Fruit fly (Drosophila melanogaster): Measurements from ENCODE around the gene Prx1.

The Prx1 gene

DNA sequence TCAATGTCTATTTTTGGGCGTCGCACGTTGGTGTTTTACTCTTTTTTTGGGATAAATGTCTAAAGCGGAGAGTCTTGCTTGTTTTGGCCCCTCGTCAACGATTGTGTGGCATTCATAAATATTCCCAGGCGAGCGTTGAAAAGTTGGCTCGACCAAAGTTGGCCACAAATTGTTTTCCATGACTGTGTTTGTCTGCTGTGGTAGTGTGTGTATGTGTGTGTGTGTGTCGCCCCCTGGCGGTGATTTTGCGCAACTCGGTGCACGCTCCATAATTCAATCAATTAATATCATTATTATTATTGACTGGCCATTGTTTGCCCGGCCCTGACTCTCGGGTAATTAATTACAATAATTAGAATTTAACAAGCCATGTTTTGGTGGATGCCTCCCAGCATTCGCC, 29.0 kb upstream of the Prx1 start:
- TF ChIP-seq CG1620 (GFP tag; optimal IDR thresholded peaks at IDR 0.05) (no peak), CG12768 (GFP tag; optimal IDR thresholded peaks at IDR 0.05) (no peak), Mnt (GFP tag; optimal IDR thresholded peaks at IDR 0.05) (no peak), Clk (GFP tag; optimal IDR thresholded peaks at IDR 0.05) (no peak), CG7045 (GFP tag; optimal IDR thresholded peaks at IDR 0.05) (no peak), cnc (optimal IDR thresholded peaks at IDR 0.05) (no peak), bab1 (GFP tag; optimal IDR thresholded peaks at IDR 0.05) (no peak), CG14711 (tag; optimal IDR thresholded peaks at IDR 0.05) (no peak), CG33017 (tag; optimal IDR thresholded peaks at IDR 0.05) (no peak), Hr96 (GFP tag; optimal IDR thresholded peaks at IDR 0.05) (no peak), toe (GFP tag; optimal IDR thresholded peaks at IDR 0.05) (no peak), cic (GFP tag; optimal IDR thresholded peaks at IDR 0.05) (no peak), ovo (GFP tag; optimal IDR thresholded peaks at IDR 0.05) (no peak), pad (GFP tag; optimal IDR thresholded peaks at IDR 0.05) (no peak)

DNA sequence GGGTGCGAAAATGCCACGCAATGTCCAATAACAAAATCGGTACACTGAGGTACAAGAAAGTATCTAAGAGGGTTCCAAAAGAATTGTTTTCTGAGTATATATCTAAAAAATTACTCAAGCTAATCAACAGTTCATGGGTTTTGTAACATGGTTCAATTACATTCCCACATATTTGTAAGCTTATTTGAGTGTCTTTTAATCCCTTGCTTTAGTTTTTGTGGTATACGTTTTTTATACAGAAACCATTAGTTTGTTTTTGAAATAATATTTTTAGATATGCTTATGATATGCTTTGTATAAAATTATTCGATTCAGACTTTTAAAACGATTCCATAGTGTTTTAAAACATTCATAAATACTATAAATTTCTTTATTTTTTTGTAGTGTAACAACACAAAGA, 26.8 kb upstream of the Prx1 start:
- TF ChIP-seq Hr96 (GFP tag; optimal IDR thresholded peaks at IDR 0.05) (no peak), tj (GFP tag; optimal IDR thresholded peaks at IDR 0.05) (no peak), bab1 (GFP tag; optimal IDR thresholded peaks at IDR 0.05) (no peak), ovo (GFP tag; optimal IDR thresholded peaks at IDR 0.05) (no peak), CG1620 (GFP tag; optimal IDR thresholded peaks at IDR 0.05) (no peak), toe (GFP tag; optimal IDR thresholded peaks at IDR 0.05) (no peak), CG5204 (GFP tag; optimal IDR thresholded peaks at IDR 0.05) (no peak), CG14711 (tag; optimal IDR thresholded peaks at IDR 0.05) (no peak), CG7045 (GFP tag; optimal IDR thresholded peaks at IDR 0.05) (no peak)

DNA sequence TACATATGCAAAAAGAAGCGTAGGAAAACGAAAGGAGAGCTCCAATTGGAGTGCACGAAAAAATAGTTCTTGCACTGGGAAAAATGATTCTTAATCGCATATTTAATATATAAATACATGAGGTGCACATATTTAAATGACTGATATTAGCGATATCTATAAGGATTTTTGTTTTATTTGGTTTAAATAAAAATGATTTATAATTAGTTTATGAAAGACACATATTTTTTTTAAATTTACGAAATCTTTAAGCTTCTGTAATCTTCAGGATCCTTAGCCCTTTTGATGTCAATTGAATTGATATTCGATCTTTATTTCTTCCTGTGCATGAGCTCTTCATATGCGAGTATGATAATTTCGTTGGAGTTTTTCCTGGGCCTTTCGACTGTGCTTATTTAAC, 19.9 kb upstream of the Prx1 start:
- no peak for TF ChIP-seq CG12768 (GFP tag; optimal IDR thresholded peaks at IDR 0.05)
- TF ChIP-seq cnc (optimal IDR thresholded peaks at IDR 0.05), result no peak
- TF ChIP-seq kay (GFP tag; ENCODE audit: borderline replicate concordance), result peak; percentile 11

DNA sequence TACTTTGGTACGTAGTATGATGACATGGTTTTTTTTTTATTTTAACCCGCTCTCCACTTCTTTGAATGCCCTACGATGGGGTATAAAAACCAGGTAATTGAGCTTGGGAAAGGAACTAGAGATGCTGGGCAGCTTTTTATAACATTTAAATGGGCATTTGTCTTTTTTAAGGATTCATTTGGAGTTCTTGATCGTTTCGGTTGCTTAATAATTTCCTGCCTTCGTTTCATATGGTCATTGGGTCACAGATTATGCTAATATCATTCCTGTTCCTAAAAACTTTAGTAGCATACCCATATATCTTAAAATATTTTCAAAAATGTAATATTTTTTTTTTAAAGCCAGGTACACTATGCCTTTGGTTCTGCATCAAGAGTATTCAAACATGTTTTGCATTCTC, 18.9 kb upstream of the Prx1 start:
- TF ChIP-seq tj (GFP tag; optimal IDR thresholded peaks at IDR 0.05) (no peak), toe (GFP tag; optimal IDR thresholded peaks at IDR 0.05) (no peak), CG7101 (tag; optimal IDR thresholded peaks at IDR 0.05) (no peak), Hr96 (GFP tag; optimal IDR thresholded peaks at IDR 0.05) (no peak), pad (GFP tag; optimal IDR thresholded peaks at IDR 0.05) (no peak), CG33017 (tag; optimal IDR thresholded peaks at IDR 0.05) (no peak), Mnt (GFP tag; optimal IDR thresholded peaks at IDR 0.05) (no peak), bab1 (GFP tag; optimal IDR thresholded peaks at IDR 0.05) (no peak), cnc (optimal IDR thresholded peaks at IDR 0.05) (no peak), Crg-1 (GFP tag; optimal IDR thresholded peaks at IDR 0.05) (no peak)

DNA sequence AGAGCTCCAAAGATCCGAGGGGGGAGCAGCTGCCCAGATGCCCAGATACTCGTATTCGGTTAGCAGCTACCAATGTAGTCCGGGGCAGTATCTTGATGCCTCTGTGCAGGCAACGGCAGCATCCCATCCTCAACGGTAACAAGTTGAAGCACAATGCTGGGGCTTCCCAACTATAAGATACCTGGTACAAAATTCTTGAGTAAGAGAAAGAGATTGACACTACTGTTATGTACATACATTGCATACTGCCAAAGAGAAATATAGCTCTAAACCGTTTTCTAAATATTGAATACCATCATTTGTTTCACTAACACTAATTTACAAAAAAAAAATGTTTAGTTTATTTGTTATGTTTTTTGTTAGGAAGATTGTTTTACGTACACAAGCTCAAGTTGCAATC, 17.9 kb upstream of the Prx1 start:
- no peak for TF ChIP-seq toe (GFP tag; optimal IDR thresholded peaks at IDR 0.05)
- TF ChIP-seq Clk (GFP tag; optimal IDR thresholded peaks at IDR 0.05), result no peak
- no peak for TF ChIP-seq CG7101 (tag; optimal IDR thresholded peaks at IDR 0.05)
- no peak for TF ChIP-seq pad (GFP tag; optimal IDR thresholded peaks at IDR 0.05)
- TF ChIP-seq ovo (GFP tag; optimal IDR thresholded peaks at IDR 0.05), result no peak
- TF ChIP-seq bab1 (GFP tag; optimal IDR thresholded peaks at IDR 0.05), result no peak
- TF ChIP-seq Hr96 (GFP tag; optimal IDR thresholded peaks at IDR 0.05), result no peak

DNA sequence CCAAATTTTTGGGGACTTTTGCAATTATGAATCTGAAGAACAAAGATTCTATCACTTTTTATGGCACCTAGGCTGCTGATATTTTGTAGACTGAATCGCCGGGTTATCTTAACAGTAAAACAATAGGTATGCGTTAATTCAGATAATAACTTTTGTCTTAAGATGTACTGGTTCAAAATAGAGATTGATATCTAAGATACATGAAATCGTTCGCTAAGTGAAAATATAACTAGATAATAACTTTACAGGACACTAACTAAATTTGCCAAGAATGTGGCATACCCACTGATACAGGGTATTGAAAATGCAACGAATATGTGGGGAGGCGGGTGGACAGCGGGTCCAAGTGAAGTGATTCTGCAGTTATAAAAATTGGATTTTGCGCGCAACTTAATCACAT, 15.5 kb upstream of the Prx1 start:
- no peak for TF ChIP-seq CG7101 (tag; optimal IDR thresholded peaks at IDR 0.05)
- no peak for TF ChIP-seq ovo (GFP tag; optimal IDR thresholded peaks at IDR 0.05)
- no peak for TF ChIP-seq CG5204 (GFP tag; optimal IDR thresholded peaks at IDR 0.05)
- no peak for TF ChIP-seq toe (GFP tag; optimal IDR thresholded peaks at IDR 0.05)
- no peak for TF ChIP-seq Hr96 (GFP tag; optimal IDR thresholded peaks at IDR 0.05)
- TF ChIP-seq Clk (GFP tag; optimal IDR thresholded peaks at IDR 0.05), result no peak
- TF ChIP-seq CG11617 (GFP tag; optimal IDR thresholded peaks at IDR 0.05), result no peak
- TF ChIP-seq cic (GFP tag; optimal IDR thresholded peaks at IDR 0.05), result no peak
- TF ChIP-seq CG14711 (tag; optimal IDR thresholded peaks at IDR 0.05), result no peak
- TF ChIP-seq CG12768 (GFP tag; optimal IDR thresholded peaks at IDR 0.05), result no peak
- no peak for TF ChIP-seq CG7045 (GFP tag; optimal IDR thresholded peaks at IDR 0.05)
- no peak for TF ChIP-seq cnc (optimal IDR thresholded peaks at IDR 0.05)
- TF ChIP-seq tj (GFP tag; optimal IDR thresholded peaks at IDR 0.05), result no peak
- TF ChIP-seq CG1620 (GFP tag; optimal IDR thresholded peaks at IDR 0.05), result no peak
- no peak for TF ChIP-seq CG33017 (tag; optimal IDR thresholded peaks at IDR 0.05)
- no peak for TF ChIP-seq bab1 (GFP tag; optimal IDR thresholded peaks at IDR 0.05)
- no peak for TF ChIP-seq kay (GFP tag; ENCODE audit: borderline replicate concordance)

DNA sequence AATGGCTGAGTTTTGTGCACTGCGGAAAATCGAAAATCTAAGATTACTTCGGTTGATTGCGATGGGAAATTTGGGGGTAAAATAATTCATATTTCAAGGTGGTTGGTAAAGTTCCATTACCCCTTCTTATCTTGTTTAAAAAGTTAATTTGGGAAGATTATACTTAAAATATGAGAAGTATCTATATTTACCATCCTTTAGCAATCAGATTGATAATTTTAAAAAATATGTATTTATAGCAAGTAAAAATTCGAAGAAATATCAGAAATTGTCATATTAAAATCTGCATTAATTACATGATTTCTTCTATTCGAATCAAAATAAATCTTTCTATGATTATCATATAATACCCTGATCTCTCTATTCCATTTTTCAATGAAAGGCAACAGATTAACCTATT, 12.1 kb upstream of the Prx1 start:
- TF ChIP-seq toe (GFP tag; optimal IDR thresholded peaks at IDR 0.05), result no peak

DNA sequence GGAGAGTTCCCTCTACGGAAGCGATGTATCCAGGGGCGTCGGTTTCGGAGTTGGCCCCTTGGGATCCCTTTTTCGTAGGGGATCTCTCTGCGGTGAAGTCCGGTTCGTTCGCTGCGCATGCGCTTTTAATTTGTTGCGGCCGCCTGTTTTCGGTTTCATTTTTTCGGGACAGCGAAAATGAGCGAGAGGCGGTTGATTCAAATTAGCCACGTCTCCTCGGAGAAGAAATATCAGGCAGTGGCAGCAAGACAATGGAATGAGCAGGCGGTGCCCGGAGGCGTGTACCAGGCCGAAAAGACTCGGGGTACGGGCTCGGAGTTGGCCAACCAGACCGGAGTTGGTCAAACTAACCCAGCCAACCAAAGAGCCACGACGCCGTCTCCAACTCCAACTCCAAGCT, 11.5 kb upstream of the Prx1 start:
- TF ChIP-seq pad (GFP tag; optimal IDR thresholded peaks at IDR 0.05), result no peak
- TF ChIP-seq cic (GFP tag; optimal IDR thresholded peaks at IDR 0.05), result no peak
- no peak for TF ChIP-seq Hr96 (GFP tag; optimal IDR thresholded peaks at IDR 0.05)
- TF ChIP-seq cnc (optimal IDR thresholded peaks at IDR 0.05), result no peak
- TF ChIP-seq kay (GFP tag; ENCODE audit: borderline replicate concordance), result no peak
- TF ChIP-seq tj (GFP tag; optimal IDR thresholded peaks at IDR 0.05), result no peak
- TF ChIP-seq Mnt (GFP tag; optimal IDR thresholded peaks at IDR 0.05), result no peak
- no peak for TF ChIP-seq CG33017 (tag; optimal IDR thresholded peaks at IDR 0.05)
- TF ChIP-seq bab1 (GFP tag; optimal IDR thresholded peaks at IDR 0.05), result no peak
- no peak for TF ChIP-seq ovo (GFP tag; optimal IDR thresholded peaks at IDR 0.05)
- TF ChIP-seq CG5204 (GFP tag; optimal IDR thresholded peaks at IDR 0.05), result no peak
- no peak for TF ChIP-seq toe (GFP tag; optimal IDR thresholded peaks at IDR 0.05)

Measured in whole organism, adult.